Fruit fly (Drosophila melanogaster): ENCODE results near the gene CG10300.

DNA sequence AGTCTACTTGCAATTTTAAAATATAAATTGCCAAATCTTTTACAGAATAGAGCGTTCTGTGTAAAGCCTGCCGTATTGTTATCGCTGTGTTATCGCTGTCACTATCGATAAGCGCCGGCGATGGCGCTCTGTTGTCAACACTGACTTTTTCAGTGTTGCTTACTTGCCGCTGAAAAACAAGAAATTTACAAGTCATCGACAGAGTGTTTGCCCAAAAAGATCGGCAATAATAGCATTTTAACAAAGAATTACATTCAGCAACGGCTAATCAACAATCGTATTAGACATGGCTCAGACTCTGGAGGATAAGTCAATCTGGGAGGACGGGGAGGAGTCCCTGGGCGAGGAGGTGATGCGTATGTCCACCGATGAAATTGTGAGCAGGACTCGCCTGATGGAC is 41.4 kb downstream of the CG10300 start, which contains the start of the genes RanBP3 and Rpt5:
- TF ChIP-seq rgr (GFP tag; optimal IDR thresholded peaks at IDR 0.05): peak; percentile 86
- TF ChIP-seq GATAd (GFP tag; optimal IDR thresholded peaks at IDR 0.05): no peak
- TF ChIP-seq foxo (GFP tag; optimal IDR thresholded peaks at IDR 0.05): peak in 1 of 2 experiments; percentile 85
- no peak for TF ChIP-seq Vsx2 (GFP tag; optimal IDR thresholded peaks at IDR 0.05; ENCODE audit: partially characterized antibody)
- TF ChIP-seq OdsH (GFP tag; optimal IDR thresholded peaks at IDR 0.05): peak; percentile 73
- no peak for TF ChIP-seq Jra (GFP tag; optimal IDR thresholded peaks at IDR 0.05)
- no peak for TF ChIP-seq N (GFP tag; optimal IDR thresholded peaks at IDR 0.05)
- TF ChIP-seq Abd-B (GFP tag; optimal IDR thresholded peaks at IDR 0.05): no peak
- no peak for TF ChIP-seq dsf (GFP tag; optimal IDR thresholded peaks at IDR 0.05; ENCODE audit: borderline replicate concordance)
- no peak for TF ChIP-seq dmrt93B (GFP tag; optimal IDR thresholded peaks at IDR 0.05)
- peak; percentile 46 for TF ChIP-seq ey (GFP tag; optimal IDR thresholded peaks at IDR 0.05)
